Worm (Caenorhabditis elegans) whole organism, L3 larva: ENCODE results near the gene plk-3.

Experiments used
- R02D3.7 ChIP-seq: fragments of 150-350 bp; optimal IDR thresholded peaks from 2 replicates; lab custom pipeline; 2014; ENCODE audit warnings: missing biosample characterization, missing genetic modification characterization
- ZK546.5 ChIP-seq: sonication (generic microtip); optimal IDR thresholded peaks from 2 replicates; lab custom pipeline; 2017; ENCODE audit warnings: missing biosample characterization, missing genetic modification characterization
- aly-2 ChIP-seq: fragments of 150-350 bp; optimal IDR thresholded peaks from 2 replicates; lab custom pipeline; 2014; ENCODE audit warnings: missing biosample characterization, missing genetic modification characterization
- ama-1 ChIP-seq: fragments of 150-350 bp; optimal IDR thresholded peaks from 2 replicates; lab custom pipeline; 2018
- ceh-16 ChIP-seq: sonication (generic microtip); optimal IDR thresholded peaks from 2 replicates; lab custom pipeline; 2017; ENCODE audit warnings: missing biosample characterization, missing genetic modification characterization
- ceh-28 ChIP-seq: fragments of 150-350 bp; optimal IDR thresholded peaks from 2 replicates; lab custom pipeline; 2014; ENCODE audit warnings: missing biosample characterization, missing genetic modification reagents, missing genetic modification characterization
- ceh-82 ChIP-seq: fragments of 150-350 bp; optimal IDR thresholded peaks from 2 replicates; lab custom pipeline; 2014; ENCODE audit warnings: missing biosample characterization, missing genetic modification characterization
- ceh-9 ChIP-seq: sonication (generic microtip); optimal IDR thresholded peaks from 2 replicates; lab custom pipeline; 2018; ENCODE audit warnings: missing biosample characterization, missing genetic modification characterization
- daf-12 ChIP-seq: fragments of 150-350 bp; optimal IDR thresholded peaks from 2 replicates; lab custom pipeline; 2014; ENCODE audit warnings: missing biosample characterization, missing genetic modification reagents, missing genetic modification characterization
- egl-5 ChIP-seq: fragments of 150-350 bp; optimal IDR thresholded peaks from 2 replicates; lab custom pipeline; 2017; ENCODE audit warnings: missing biosample characterization, missing genetic modification reagents, missing genetic modification characterization, inconsistent platforms
- elt-1 ChIP-seq: fragments of 150-350 bp; optimal IDR thresholded peaks from 2 replicates; lab custom pipeline; 2014; ENCODE audit warnings: missing biosample characterization, missing genetic modification characterization
- elt-2 ChIP-seq: sonication (generic microtip); optimal IDR thresholded peaks from 2 replicates; lab custom pipeline; 2016; ENCODE audit warnings: missing genetic modification reagents, mild to moderate bottlenecking, missing genetic modification characterization, missing compliant biosample characterization
- elt-3 ChIP-seq, 3 experiments: fragments of 150-350 bp in 1 of 3; sonication (generic microtip) in 2 of 3; optimal IDR thresholded peaks; 2 replicates in 2 of 3; 4 replicates in 1 of 3; lab custom pipeline; 2014 to 2017; ENCODE audit warnings: missing biosample characterization in 3 of 3, missing genetic modification characterization in 3 of 3
- eor-1 ChIP-seq, 2 experiments: fragments of 150-350 bp; optimal IDR thresholded peaks; 2 replicates each; lab custom pipeline; 2014 to 2018; ENCODE audit warnings: missing biosample characterization in 2 of 2, missing genetic modification characterization in 2 of 2
- fkh-10 ChIP-seq: sonication (generic microtip); optimal IDR thresholded peaks from 2 replicates; lab custom pipeline; 2017; ENCODE audit warnings: missing biosample characterization, missing genetic modification reagents, missing genetic modification characterization
- fkh-2 ChIP-seq: fragments of 150-350 bp; optimal IDR thresholded peaks from 2 replicates; lab custom pipeline; 2014; ENCODE audit warnings: missing biosample characterization, missing genetic modification reagents, missing genetic modification characterization
- hmg-11 ChIP-seq: sonication (generic microtip); optimal IDR thresholded peaks from 2 replicates; lab custom pipeline; 2016; ENCODE audit warnings: missing genetic modification characterization, missing compliant biosample characterization
- jun-1 ChIP-seq: fragments of 150-350 bp; optimal IDR thresholded peaks from 2 replicates; lab custom pipeline; 2014; ENCODE audit warnings: missing biosample characterization, missing genetic modification reagents, missing genetic modification characterization
- nfya-1 ChIP-seq: sonication (generic microtip); optimal IDR thresholded peaks from 2 replicates; lab custom pipeline; 2017; ENCODE audit warnings: missing genetic modification characterization, mild to moderate bottlenecking, missing compliant biosample characterization, antibody characterized with exemption, moderate library complexity; ENCODE audit not compliant: insufficient read depth
- nhr-11 ChIP-seq: fragments of 150-350 bp; optimal IDR thresholded peaks from 2 replicates; lab custom pipeline; 2014; ENCODE audit warnings: missing biosample characterization, missing genetic modification characterization
- nhr-23 ChIP-seq: fragments of 150-350 bp; optimal IDR thresholded peaks from 2 replicates; lab custom pipeline; 2014; ENCODE audit warnings: missing biosample characterization, missing genetic modification reagents, missing genetic modification characterization
- nhr-28 ChIP-seq: fragments of 150-350 bp; optimal IDR thresholded peaks from 2 replicates; lab custom pipeline; 2014; ENCODE audit warnings: missing biosample characterization, missing genetic modification characterization
- nhr-43 ChIP-seq: sonication (generic microtip); optimal IDR thresholded peaks from 2 replicates; lab custom pipeline; 2016; ENCODE audit warnings: mild to moderate bottlenecking, missing genetic modification characterization, missing compliant biosample characterization; ENCODE audit not compliant: poor library complexity, severe bottlenecking
- nhr-67 ChIP-seq: fragments of 150-350 bp; optimal IDR thresholded peaks from 2 replicates; lab custom pipeline; 2014; ENCODE audit warnings: missing biosample characterization, missing genetic modification characterization
- nhr-76 ChIP-seq: fragments of 150-350 bp; sonication (generic microtip); optimal IDR thresholded peaks from 5 replicates; lab custom pipeline; 2014; ENCODE audit warnings: missing biosample characterization, missing genetic modification characterization
- nhr-77 ChIP-seq: fragments of 150-350 bp; optimal IDR thresholded peaks from 2 replicates; lab custom pipeline; 2014; ENCODE audit warnings: missing biosample characterization, missing genetic modification characterization
- pha-4 ChIP-seq: fragments of 150-350 bp; optimal IDR thresholded peaks from 2 replicates; lab custom pipeline; 2014; ENCODE audit warnings: missing biosample characterization, missing genetic modification reagents, missing genetic modification characterization
- sea-2 ChIP-seq: fragments of 150-350 bp; sonication (generic microtip); optimal IDR thresholded peaks from 4 replicates; lab custom pipeline; 2014; ENCODE audit warnings: missing biosample characterization, missing genetic modification reagents, missing genetic modification characterization
- skn-1 ChIP-seq: fragments of 150-350 bp; optimal IDR thresholded peaks from 2 replicates; lab custom pipeline; 2014; ENCODE audit warnings: missing biosample characterization, missing genetic modification characterization
- snpc-4 ChIP-seq: fragments of 150-350 bp; optimal IDR thresholded peaks from 2 replicates; lab custom pipeline; 2014; ENCODE audit warnings: missing biosample characterization, missing genetic modification characterization
- tbx-2 ChIP-seq: sonication (generic microtip); optimal IDR thresholded peaks from 2 replicates; lab custom pipeline; 2016; ENCODE audit warnings: mild to moderate bottlenecking, missing genetic modification characterization, missing compliant biosample characterization
- unc-39 ChIP-seq: sonication (generic microtip); optimal IDR thresholded peaks from 4 replicates; lab custom pipeline; 2017; ENCODE audit warnings: missing biosample characterization, missing genetic modification characterization
- zag-1 ChIP-seq: fragments of 150-350 bp; optimal IDR thresholded peaks from 2 replicates; lab custom pipeline; 2014; ENCODE audit warnings: missing biosample characterization, missing genetic modification characterization
- ztf-11 ChIP-seq: fragments of 150-350 bp; optimal IDR thresholded peaks from 2 replicates; lab custom pipeline; 2014; ENCODE audit warnings: missing biosample characterization, missing genetic modification characterization

The plk-3 gene

ce11 chrIV:7447556-7447955 is 25.5 kb downstream of the plk-3 start, which contains the start of gene B0496.2:
B0496.2 (plus strand) TSS chrIV:7447856.
- TF ChIP-seq elt-1 (tag; lab: Kevin White, UChicago) (no peak), ZK546.5 (no peak), ceh-28 (tag; lab: Kevin White, UChicago) (no peak)

- TF ChIP-seq ceh-28 (tag; lab: Kevin White, UChicago) (no peak), hmg-11 (no peak), nhr-28 (tag; lab: Kevin White, UChicago) (no peak)
Observed at ce11 chrIV:7445995-7446394, 27.0 kb downstream of the plk-3 start, which contains the start of gene B0496.1. B0496.1 (plus strand) TSS chrIV:7446295.

DNA sequence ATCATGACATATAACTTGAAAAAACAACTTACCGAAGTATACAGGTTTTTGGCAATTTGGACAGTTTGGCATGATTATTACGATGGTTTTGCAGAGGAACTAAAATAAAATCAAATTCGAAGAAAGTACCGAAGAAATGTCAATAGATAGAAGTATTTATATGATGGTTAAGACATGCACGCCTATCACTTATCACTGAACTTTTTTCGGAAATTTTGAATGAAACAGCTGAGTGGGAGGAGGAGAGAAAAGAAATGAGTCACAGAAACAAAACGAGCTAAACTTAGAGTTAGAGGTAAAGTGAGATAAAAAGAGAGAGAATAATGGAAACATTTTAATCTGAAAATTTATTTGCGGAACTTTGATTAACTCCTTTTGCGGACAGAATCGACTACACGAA is 27.8 kb downstream of the plk-3 start, which contains the start of gene valv-1:
Gene valv-1, minus strand, starts transcription at position 101 of the 400 bp plus-strand sequence.
- TF ChIP-seq egl-5 (tag; lab: Kevin White, UChicago) (no peak), aly-2 (tag; lab: Kevin White, UChicago) (no peak), tbx-2 (tag; lab: Kevin White, UChicago) (no peak), unc-39 (tag; lab: Kevin White, UChicago) (no peak), eor-1 (tag; optimal IDR thresholded peaks at IDR 0.05; lab: Kevin White, UChicago) (no peak), nhr-28 (tag; lab: Kevin White, UChicago) (no peak), jun-1 (no peak), fkh-10 (GFP tag; lab: Kevin White, UChicago) (no peak), ama-1 (no peak), ceh-82 (tag; lab: Kevin White, UChicago) (no peak), nhr-76 (tag; lab: Kevin White, UChicago) (no peak), nfya-1 (no peak), nhr-67 (no peak)

ce11 chrIV:7440238-7440637 is 32.8 kb downstream of the plk-3 start:
- no peak for TF ChIP-seq aly-2 (tag; lab: Kevin White, UChicago)
- no peak for TF ChIP-seq jun-1
- TF ChIP-seq snpc-4 (tag; lab: Kevin White, UChicago): no peak
- TF ChIP-seq nfya-1: no peak
- TF ChIP-seq elt-2: peak; percentile 20
- TF ChIP-seq daf-12: no peak
- peak; percentile 8 for TF ChIP-seq nhr-43 (tag; lab: Kevin White, UChicago)
- TF ChIP-seq, all 47 proteins: peak for 2

ce11 chrIV:7439377-7439776 is 33.6 kb downstream of the plk-3 start:
- TF ChIP-seq zag-1 (no peak), nhr-28 (tag; lab: Kevin White, UChicago) (no peak), elt-2 (no peak), skn-1 (tag; lab: Kevin White, UChicago) (no peak), nhr-76 (tag; lab: Kevin White, UChicago) (no peak), nhr-77 (tag; lab: Kevin White, UChicago) (no peak), ceh-82 (tag; lab: Kevin White, UChicago) (no peak), nhr-23 (no peak), pha-4 (no peak), nhr-11 (tag; lab: Kevin White, UChicago) (no peak)

DNA sequence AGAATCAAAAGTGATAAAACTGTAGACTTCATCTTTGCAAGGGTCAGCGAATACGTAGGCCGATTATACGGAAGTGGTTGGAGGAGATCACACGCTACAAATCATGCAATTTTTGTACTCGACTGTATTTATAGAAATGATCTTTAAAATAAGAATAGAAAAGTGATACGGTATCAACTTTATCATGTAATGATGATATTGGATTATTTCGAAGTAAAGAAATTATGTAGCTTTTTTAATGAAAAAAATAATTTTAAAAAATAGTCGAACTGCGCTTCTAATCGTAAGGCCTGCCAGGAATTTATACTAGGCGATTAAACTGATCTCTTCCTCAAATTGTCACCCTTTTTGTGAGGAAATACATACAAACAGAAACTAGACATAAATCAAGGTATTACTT is 39.2 kb downstream of the plk-3 start, which contains the start of gene B0496.11:
Gene B0496.11, minus strand, starts transcription at position 101 of the 400 bp plus-strand sequence.
- no peak for TF ChIP-seq tbx-2 (tag; lab: Kevin White, UChicago)
- TF ChIP-seq sea-2 (GFP tag; lab: Kevin White, UChicago): no peak
- TF ChIP-seq aly-2 (tag; lab: Kevin White, UChicago): no peak
- TF ChIP-seq nhr-76 (tag; lab: Kevin White, UChicago): no peak
- no peak for TF ChIP-seq nhr-23
- TF ChIP-seq ztf-11: no peak
- no peak for TF ChIP-seq unc-39 (tag; lab: Kevin White, UChicago)
- TF ChIP-seq fkh-2 (tag; lab: Kevin White, UChicago): no peak
- no peak for TF ChIP-seq ceh-16
- TF ChIP-seq ceh-9: no peak
- TF ChIP-seq elt-1 (tag; lab: Kevin White, UChicago): no peak
- no peak for TF ChIP-seq ceh-82 (tag; lab: Kevin White, UChicago)
- TF ChIP-seq nhr-11 (tag; lab: Kevin White, UChicago): no peak
- TF ChIP-seq R02D3.7 (tag; lab: Kevin White, UChicago): no peak
- TF ChIP-seq skn-1 (tag; lab: Kevin White, UChicago): no peak
- no peak for TF ChIP-seq elt-3 (tag; optimal IDR thresholded peaks at IDR 0.05; lab: Kevin White, UChicago)
- TF ChIP-seq, all 47 proteins: peak for 0
